Worm (Caenorhabditis elegans) whole organism, L4 larva: ENCODE data around the gene R07E3.4.

ENCODE experiments used
- daf-12 ChIP-seq: fragments of 150-350 bp; optimal IDR thresholded peaks from 2 replicates; lab custom pipeline; 2014; ENCODE audit warnings: missing biosample characterization, missing genetic modification reagents, missing genetic modification characterization
- daf-16 ChIP-seq, 3 experiments: sonication (generic microtip); optimal IDR thresholded peaks; 2 replicates each; lab custom pipeline; 2016 to 2017; ENCODE audit warnings: missing genetic modification characterization in 3 of 3, missing genetic modification reagents in 3 of 3, mild to moderate bottlenecking in 2 of 3, missing compliant biosample characterization in 2 of 3, missing biosample characterization in 1 of 3, moderate library complexity in 1 of 3
- fkh-10 ChIP-seq: fragments of 150-350 bp; optimal IDR thresholded peaks from 2 replicates; lab custom pipeline; 2014; ENCODE audit warnings: missing biosample characterization, missing genetic modification reagents, missing genetic modification characterization
- jun-1 ChIP-seq: fragments of 150-350 bp; optimal IDR thresholded peaks from 2 replicates; lab custom pipeline; 2014; ENCODE audit warnings: missing biosample characterization, missing genetic modification reagents, missing genetic modification characterization
- lin-13 ChIP-seq: fragments of 150-350 bp; optimal IDR thresholded peaks from 2 replicates; lab custom pipeline; 2014; ENCODE audit warnings: missing biosample characterization, missing genetic modification reagents, missing genetic modification characterization
- lsy-2 ChIP-seq, 2 experiments: fragments of 150-350 bp in 1 of 2; sonication (generic microtip) in 1 of 2; optimal IDR thresholded peaks; 2 replicates each; lab custom pipeline; 2014 to 2017; ENCODE audit warnings: missing biosample characterization in 2 of 2, missing genetic modification characterization in 2 of 2
- nhr-237 ChIP-seq: sonication (generic microtip); optimal IDR thresholded peaks from 2 replicates; lab custom pipeline; 2017; ENCODE audit warnings: missing biosample characterization, missing genetic modification characterization
- nhr-28 ChIP-seq: fragments of 150-350 bp; optimal IDR thresholded peaks from 2 replicates; lab custom pipeline; 2014; ENCODE audit warnings: missing biosample characterization, missing genetic modification characterization

DNA sequence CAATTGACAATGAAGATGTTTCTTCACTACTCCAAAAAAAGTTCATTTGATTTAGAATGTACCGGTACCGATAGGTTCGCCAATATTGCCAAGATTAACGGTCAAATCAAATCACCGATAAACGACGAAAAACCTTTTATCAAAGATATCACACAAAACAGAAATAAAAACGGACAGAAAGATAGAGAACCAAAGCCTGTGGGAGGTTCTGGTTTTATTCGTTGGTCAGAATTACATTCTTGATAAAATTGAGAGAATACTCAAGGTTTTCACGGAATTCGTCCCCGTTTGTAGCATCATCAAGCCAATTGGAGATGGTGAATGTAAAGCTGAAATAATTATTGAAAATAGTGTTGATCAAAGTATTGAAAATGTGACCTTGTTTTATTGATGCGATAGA, 26.2 kb downstream of the R07E3.4 start:
- TF ChIP-seq daf-12 (tag; lab: Kevin White, UChicago): no peak
- TF ChIP-seq nhr-28 (tag; lab: Kevin White, UChicago): no peak
- no peak for TF ChIP-seq jun-1 (tag; lab: Kevin White, UChicago)
- no peak for TF ChIP-seq lin-13 (GFP tag; lab: Kevin White, UChicago)
- no peak for TF ChIP-seq nhr-237 (tag; lab: Kevin White, UChicago)
- no peak for TF ChIP-seq daf-16 (GFP tag; optimal IDR thresholded peaks at IDR 0.05; lab: Kevin White, UChicago)
- TF ChIP-seq daf-16 (tag; optimal IDR thresholded peaks at IDR 0.05; lab: Kevin White, UChicago): no peak
- no peak for TF ChIP-seq fkh-10 (GFP tag; lab: Kevin White, UChicago)
- no peak for TF ChIP-seq lsy-2 (tag; optimal IDR thresholded peaks at IDR 0.05; lab: Kevin White, UChicago)
